Fruit fly (Drosophila melanogaster) whole organism, wandering third instar larva: Measurements from ENCODE around the gene Ref1.

Experiments
- CG9705 ChIP-seq: fragments of 200-800 bp; sonication (Bioruptor generic); optimal IDR thresholded peaks from 2 replicates; lab custom pipeline; 2018; ENCODE audit warnings: missing biosample characterization, mild to moderate bottlenecking, missing genetic modification characterization
- HLH106 ChIP-seq: fragments of 200-800 bp; optimal IDR thresholded peaks from 3 replicates; lab custom pipeline; 2019; ENCODE audit warnings: missing biosample characterization, mild to moderate bottlenecking, missing genetic modification characterization, moderate library complexity
- Hr78 ChIP-seq: fragments of >200 bp; optimal IDR thresholded peaks from 2 replicates; lab custom pipeline; 2017; ENCODE audit warnings: missing biosample characterization, missing genetic modification characterization
- Hr83 ChIP-seq: fragments of 200-300 bp; sonication (Bioruptor generic); optimal IDR thresholded peaks from 2 replicates; lab custom pipeline; 2016; ENCODE audit warnings: missing biosample characterization, mild to moderate bottlenecking, missing genetic modification characterization, moderate library complexity; ENCODE audit not compliant: poor library complexity, severe bottlenecking
- N ChIP-seq: fragments of >200 bp; optimal IDR thresholded peaks from 2 replicates; lab custom pipeline; 2018; ENCODE audit warnings: missing biosample characterization, missing external identifiers, missing genetic modification characterization
- dl ChIP-seq, 2 experiments: fragments of 175-275, 200-275 bp in 1 of 2; fragments of 200-275 bp in 1 of 2; sonication (Bioruptor generic); optimal IDR thresholded peaks; lab custom pipeline; 2018; ENCODE audit warnings: mild to moderate bottlenecking in 2 of 2, missing biosample characterization in 2 of 2, missing genetic modification characterization in 2 of 2, moderate library complexity in 2 of 2; ENCODE audit not compliant: partially characterized antibody in 2 of 2, insufficient read depth in 1 of 2
- ey ChIP-seq: fragments of 200-800 bp; sonication (Bioruptor generic); optimal IDR thresholded peaks from 2 replicates; lab custom pipeline; 2016; ENCODE audit warnings: missing biosample characterization, missing genetic modification characterization
- psq ChIP-seq: fragments of 200-800 bp; sonication (Bioruptor generic); optimal IDR thresholded peaks from 3 replicates; lab custom pipeline; 2017; ENCODE audit warnings: missing biosample characterization, mild to moderate bottlenecking, missing genetic modification characterization, moderate library complexity
- woc ChIP-seq: sonication (Bioruptor generic); optimal IDR thresholded peaks from 2 replicates; lab custom pipeline; 2016; ENCODE audit warnings: missing biosample characterization, mild to moderate bottlenecking, missing genetic modification characterization

- TF ChIP-seq dl (GFP tag; optimal IDR thresholded peaks at IDR 0.05; lab: Kevin White, UChicago; ENCODE audit: insufficient read depth in 1 of 2, partially characterized antibody in 2 of 2) (no peak), Hr78 (GFP tag; lab: Kevin White, UChicago) (no peak), N (no peak), ey (GFP tag; lab: Kevin White, UChicago) (no peak), HLH106 (tag; lab: Kevin White, UChicago) (no peak), Hr83 (GFP tag; lab: Kevin White, UChicago) (no peak), psq (GFP tag; lab: Kevin White, UChicago) (no peak), woc (GFP tag; lab: Kevin White, UChicago) (no peak), CG9705 (GFP tag; lab: Kevin White, UChicago) (no peak)
These were observed 21.2 kb downstream of the Ref1 start, which contains the start of gene dj for dm6 chr3R:7059015-7059414.
